Worm (Caenorhabditis elegans) whole organism, late embryonic: ENCODE measurements around the gene Y102A5C.27.

Experiments
- ceh-9 ChIP-seq: sonication (generic microtip); optimal IDR thresholded peaks from 2 replicates; lab custom pipeline; 2016; ENCODE audit warnings: mild to moderate bottlenecking, missing genetic modification characterization, inconsistent platforms, missing compliant biosample characterization
- dve-1 ChIP-seq: sonication (generic microtip); optimal IDR thresholded peaks from 2 replicates; lab custom pipeline; 2017; ENCODE audit warnings: antibody characterized with exemption, mild to moderate bottlenecking, missing genetic modification characterization, missing compliant biosample characterization
- fkh-10 ChIP-seq: fragments of 150-350 bp; optimal IDR thresholded peaks from 2 replicates; lab custom pipeline; 2014; ENCODE audit warnings: missing biosample characterization, missing genetic modification reagents, missing genetic modification characterization
- hlh-8 ChIP-seq: sonication (generic microtip); optimal IDR thresholded peaks from 2 replicates; lab custom pipeline; 2016; ENCODE audit warnings: missing genotype, missing genetic modification characterization, missing compliant biosample characterization
- unc-55 ChIP-seq: sonication (generic microtip); optimal IDR thresholded peaks from 2 replicates; lab custom pipeline; 2017; ENCODE audit warnings: missing biosample characterization, missing genetic modification reagents, missing genetic modification characterization
- unc-86 ChIP-seq: sonication (generic microtip); optimal IDR thresholded peaks from 2 replicates; lab custom pipeline; 2016; ENCODE audit warnings: missing genetic modification characterization, missing compliant biosample characterization

DNA sequence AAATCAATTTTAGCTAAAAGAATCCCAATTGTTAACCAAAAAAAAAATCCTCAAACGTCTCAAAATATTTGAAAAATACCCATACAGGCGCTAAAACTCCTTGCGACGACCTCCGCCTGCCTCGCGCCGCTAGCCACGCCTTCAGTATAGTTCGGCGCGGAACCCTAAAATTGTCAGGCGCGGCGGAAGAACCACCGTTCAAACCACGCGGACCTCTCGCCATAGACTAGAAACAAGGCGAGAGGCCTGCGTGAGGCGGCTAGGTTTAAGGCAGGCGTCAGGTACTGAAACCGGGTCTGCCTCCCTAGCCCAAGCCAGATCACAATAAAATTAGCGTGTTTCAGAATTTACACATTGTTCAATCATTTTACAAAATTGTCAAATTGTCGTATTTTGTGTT is 3.9 kb upstream of the Y102A5C.27 start:
- TF ChIP-seq unc-86 (tag; lab: Kevin White, UChicago) (no peak), unc-55 (GFP tag; lab: Kevin White, UChicago) (no peak), hlh-8 (tag; lab: Kevin White, UChicago) (no peak), ceh-9 (tag; lab: Kevin White, UChicago) (no peak), fkh-10 (GFP tag; lab: Kevin White, UChicago) (no peak), dve-1 (tag; lab: Kevin White, UChicago) (no peak)
